Worm (Caenorhabditis elegans) whole organism, L4/young adult: ENCODE data around the gene lgc-19.

Source experiments
- W03F9.2 ChIP-seq: fragments of 150-350 bp; optimal IDR thresholded peaks from 2 replicates; lab custom pipeline; 2014; ENCODE audit warnings: missing biosample characterization, missing genetic modification characterization
- dao-5 ChIP-seq: sonication (generic microtip); optimal IDR thresholded peaks from 2 replicates; lab custom pipeline; 2016; ENCODE audit warnings: missing genotype, missing genetic modification characterization, moderate library complexity, missing compliant biosample characterization
- him-1 ChIP-seq: sonication (generic microtip); optimal IDR thresholded peaks from 2 replicates; lab custom pipeline; 2016; ENCODE audit warnings: missing genotype, missing genetic modification reagents, missing genetic modification characterization, missing compliant biosample characterization

DNA sequence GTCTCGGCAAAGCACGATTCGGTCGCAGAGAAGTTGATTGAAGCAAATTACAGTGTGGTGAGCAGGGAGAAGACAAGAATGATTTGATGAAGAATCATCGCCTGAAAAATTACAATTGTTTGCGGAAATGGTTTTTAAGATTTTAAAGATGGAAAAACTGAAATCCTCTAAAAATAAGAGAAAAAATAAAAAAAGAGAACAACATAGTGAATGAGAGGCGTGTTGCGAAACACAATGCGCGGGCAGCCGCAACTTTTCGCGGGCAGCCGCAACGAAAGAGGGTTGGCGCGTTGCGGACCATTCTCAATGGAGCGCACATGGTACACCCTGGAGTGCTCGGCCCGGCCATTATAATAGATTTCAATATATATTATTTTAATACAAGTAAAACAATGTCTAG, 32.0 kb upstream of the lgc-19 start, which contains the start of gene Y105C5B.20:
- TF ChIP-seq W03F9.2 (tag; lab: Kevin White, UChicago) (no peak), him-1 (no peak), dao-5 (tag; lab: Kevin White, UChicago) (no peak)
